Fruit fly (Drosophila melanogaster): Measurements from ENCODE around the gene CG31093.

The CG31093 gene

DNA sequence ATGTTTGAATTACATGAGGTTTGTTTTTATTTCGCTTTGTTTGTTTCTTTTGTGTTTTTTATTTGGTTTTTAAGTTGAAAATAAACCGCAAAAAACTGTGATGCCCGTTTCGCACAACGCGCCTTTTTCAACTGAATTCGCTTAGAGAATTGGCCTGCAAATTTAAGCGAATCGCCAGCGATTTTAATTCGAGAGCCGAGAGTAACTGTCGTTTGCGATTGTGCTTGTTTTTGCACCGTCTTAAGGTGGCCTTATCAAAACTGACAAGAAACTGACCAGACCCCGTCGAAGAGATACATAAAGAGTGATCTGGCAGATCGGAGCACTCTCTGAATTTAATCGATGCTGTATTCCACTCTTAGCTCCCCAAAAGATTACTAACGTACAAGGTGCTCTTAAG is 30.1 kb downstream of the CG31093 start:
- 0 out of 2 replicates have a peak, but pooled peaks have one; percentile 22 for TF ChIP-seq CG32532 (GFP tag; IDR thresholded peaks at IDR 0.05)
- TF ChIP-seq tin (GFP tag; optimal IDR thresholded peaks at IDR 0.05), result no peak
- TF ChIP-seq Mes4 (GFP tag; optimal IDR thresholded peaks at IDR 0.05), result no peak
- TF ChIP-seq pnt (GFP tag; optimal IDR thresholded peaks at IDR 0.05), result no peak
- no peak for TF ChIP-seq hth (optimal IDR thresholded peaks at IDR 0.05)
- TF ChIP-seq Trl (optimal IDR thresholded peaks at IDR 0.05), result peak; percentile 21 to 64
- no peak for TF ChIP-seq Trl (GFP tag; optimal IDR thresholded peaks at IDR 0.05)
- no peak for TF ChIP-seq ato (GFP tag; IDR thresholded peaks at IDR 0.05; ENCODE audit: partially characterized antibody)
- TF ChIP-seq Deaf1 (tag; optimal IDR thresholded peaks at IDR 0.05), result peak; percentile 1
- no peak for TF ChIP-seq grau (tag; optimal IDR thresholded peaks at IDR 0.05)
- no peak for TF ChIP-seq kah (GFP tag; optimal IDR thresholded peaks at IDR 0.05)
- 0 out of 4 replicates have a peak, but pooled peaks have one; percentile 56 for TF ChIP-seq chinmo (GFP tag; IDR thresholded peaks at IDR 0.05; ENCODE audit: partially characterized antibody)
- TF ChIP-seq caup (GFP tag; optimal IDR thresholded peaks at IDR 0.05; ENCODE audit: severe bottlenecking), result no peak
- TF ChIP-seq org-1 (GFP tag; optimal IDR thresholded peaks at IDR 0.05), result no peak
- TF ChIP-seq CG4328 (GFP tag; optimal IDR thresholded peaks at IDR 0.05), result no peak
- TF ChIP-seq BtbVII (GFP tag; optimal IDR thresholded peaks at IDR 0.05), result no peak
- TF ChIP-seq Mrtf (GFP tag; IDR thresholded peaks at IDR 0.05), result no peak
- no peak for TF ChIP-seq CG10147 (GFP tag; optimal IDR thresholded peaks at IDR 0.05)
- no peak for TF ChIP-seq en (GFP tag; optimal IDR thresholded peaks at IDR 0.05)
- no peak for TF ChIP-seq zf30C (GFP tag; optimal IDR thresholded peaks at IDR 0.05)
- no peak for TF ChIP-seq CG10366 (GFP tag; IDR thresholded peaks at IDR 0.05)
- no peak for TF ChIP-seq CG4617 (GFP tag; optimal IDR thresholded peaks at IDR 0.05; ENCODE audit: borderline replicate concordance)
- no peak for TF ChIP-seq CG13894 (tag; optimal IDR thresholded peaks at IDR 0.05)
- TF ChIP-seq pita (GFP tag; optimal IDR thresholded peaks at IDR 0.05), result no peak
- peak; percentile 52 for TF ChIP-seq Ets65A (GFP tag)
- peak; percentile 50 for TF ChIP-seq Drgx (GFP tag; IDR thresholded peaks at IDR 0.05)
- TF ChIP-seq CG13287 (GFP tag; IDR thresholded peaks at IDR 0.05; ENCODE audit: partially characterized antibody), result no peak
- no peak for TF ChIP-seq Hr78 (GFP tag; optimal IDR thresholded peaks at IDR 0.05)
- no peak for TF ChIP-seq ac (GFP tag; optimal IDR thresholded peaks at IDR 0.05)
- no peak for TF ChIP-seq p53 (GFP tag; optimal IDR thresholded peaks at IDR 0.05)
- TF ChIP-seq Usf (GFP tag; optimal IDR thresholded peaks at IDR 0.05), result no peak
- no peak for TF ChIP-seq sima (GFP tag; optimal IDR thresholded peaks at IDR 0.05)
- TF ChIP-seq cad (GFP tag; optimal IDR thresholded peaks at IDR 0.05), result no peak
- TF ChIP-seq CG12942 (GFP tag; optimal IDR thresholded peaks at IDR 0.05), result no peak
- no peak for TF ChIP-seq mam (GFP tag; optimal IDR thresholded peaks at IDR 0.05)
- TF ChIP-seq cas (GFP tag; IDR thresholded peaks at IDR 0.05), result no peak
- no peak for TF ChIP-seq Dref (GFP tag; IDR thresholded peaks at IDR 0.05)
- TF ChIP-seq Blimp-1 (GFP tag; optimal IDR thresholded peaks at IDR 0.05), result no peak
- no peak for TF ChIP-seq vnd (GFP tag; IDR thresholded peaks at IDR 0.05; ENCODE audit: partially characterized antibody)
- TF ChIP-seq gfzf (GFP tag; optimal IDR thresholded peaks at IDR 0.05), result no peak
- TF ChIP-seq bbx (GFP tag; IDR thresholded peaks at IDR 0.05; ENCODE audit: partially characterized antibody), result no peak
- TF ChIP-seq Ptx1 (GFP tag; IDR thresholded peaks at IDR 0.05), result no peak
- TF ChIP-seq row (GFP tag; IDR thresholded peaks at IDR 0.05), result no peak
- peak; percentile 10 for TF ChIP-seq lbe (GFP tag; optimal IDR thresholded peaks at IDR 0.05)
- no peak for TF ChIP-seq Scr (GFP tag; IDR thresholded peaks at IDR 0.05; ENCODE audit: partially characterized antibody)
- TF ChIP-seq usp (GFP tag; optimal IDR thresholded peaks at IDR 0.05), result no peak
- no peak for TF ChIP-seq CG4730 (GFP tag; IDR thresholded peaks at IDR 0.05)
- TF ChIP-seq vfl (GFP tag; optimal IDR thresholded peaks at IDR 0.05), result no peak
- no peak for TF ChIP-seq HLH4C (GFP tag; IDR thresholded peaks at IDR 0.05; ENCODE audit: partially characterized antibody)
- TF ChIP-seq sr (GFP tag; IDR thresholded peaks at IDR 0.05), result no peak
- TF ChIP-seq CG10654 (GFP tag; optimal IDR thresholded peaks at IDR 0.05), result no peak
- TF ChIP-seq CG8281 (tag; optimal IDR thresholded peaks at IDR 0.05), result no peak
